Fruit fly (Drosophila melanogaster): ENCODE measurements around the gene sens.

sens gene

dm6 chr3L:13412200-13412885, 11.4 kb upstream of the sens start, which contains the start of the genes CG10222 and flr (continued):
- TF ChIP-seq CG1602 (GFP tag; optimal IDR thresholded peaks at IDR 0.05) (no peak), CG9817 (tag; optimal IDR thresholded peaks at IDR 0.05) (no peak), CG10209 (GFP tag; optimal IDR thresholded peaks at IDR 0.05) (no peak), run (tag; optimal IDR thresholded peaks at IDR 0.05) (no peak), pb (GFP tag; optimal IDR thresholded peaks at IDR 0.05) (no peak), CG1832 (GFP tag; optimal IDR thresholded peaks at IDR 0.05) (no peak), CG17568 (GFP tag; optimal IDR thresholded peaks at IDR 0.05) (no peak), Mad (GFP tag; optimal IDR thresholded peaks at IDR 0.05) (no peak), hth (optimal IDR thresholded peaks at IDR 0.05) (no peak), lmd (GFP tag; IDR thresholded peaks at IDR 0.05) (no peak), CG31224 (GFP tag; IDR thresholded peaks at IDR 0.05) (no peak), CG10431 (GFP tag; optimal IDR thresholded peaks at IDR 0.05) (no peak), Jarid2 (GFP tag; optimal IDR thresholded peaks at IDR 0.05) (no peak), cas (GFP tag; IDR thresholded peaks at IDR 0.05) (no peak), CG6791 (GFP tag; IDR thresholded peaks at IDR 0.05; ENCODE audit: partially characterized antibody) (peak; percentile 75; the same call in 2 of the 3 replicates), ken (GFP tag; IDR thresholded peaks at IDR 0.05) (no peak), gsb-n (tag; optimal IDR thresholded peaks at IDR 0.05) (peak; percentile 11), Opbp (GFP tag; IDR thresholded peaks at IDR 0.05; ENCODE audit: partially characterized antibody) (peak; percentile 74), CG12155 (GFP tag; optimal IDR thresholded peaks at IDR 0.05) (no peak), CG7745 (tag; optimal IDR thresholded peaks at IDR 0.05) (no peak), CoRest (tag; optimal IDR thresholded peaks at IDR 0.05) (peak; percentile 46), CG12219 (GFP tag; optimal IDR thresholded peaks at IDR 0.05) (no peak), lab (GFP tag; optimal IDR thresholded peaks at IDR 0.05) (peak; percentile 20), CG13123 (GFP tag; optimal IDR thresholded peaks at IDR 0.05) (no peak), bowl (GFP tag; IDR thresholded peaks at IDR 0.05) (no peak), CG10543 (GFP tag; optimal IDR thresholded peaks at IDR 0.05) (peak; percentile 30), sim (GFP tag; IDR thresholded peaks at IDR 0.05) (no peak), otp (GFP tag; IDR thresholded peaks at IDR 0.05) (no peak), pzg (GFP tag; optimal IDR thresholded peaks at IDR 0.05) (peak; percentile 22), D19B (GFP tag; optimal IDR thresholded peaks at IDR 0.05) (no peak), CG8290 (GFP tag; optimal IDR thresholded peaks at IDR 0.05) (peak; percentile 29), CG8290 (tag; optimal IDR thresholded peaks at IDR 0.05) (no peak), CG13287 (GFP tag; IDR thresholded peaks at IDR 0.05; ENCODE audit: partially characterized antibody) (peak; percentile 74), CG32772 (GFP tag; IDR thresholded peaks at IDR 0.05) (no peak), Asciz (GFP tag; optimal IDR thresholded peaks at IDR 0.05) (no peak), Chrac-16 (GFP tag; optimal IDR thresholded peaks at IDR 0.05) (no peak), sr (GFP tag; IDR thresholded peaks at IDR 0.05) (no peak), CG33213 (GFP tag; optimal IDR thresholded peaks at IDR 0.05) (no peak), mam (GFP tag; optimal IDR thresholded peaks at IDR 0.05) (no peak), Side (GFP tag; optimal IDR thresholded peaks at IDR 0.05) (no peak), D (optimal IDR thresholded peaks at IDR 0.05) (peak; percentile 70), D (GFP tag; optimal IDR thresholded peaks at IDR 0.05) (peak; percentile 27), CG6272 (GFP tag; IDR thresholded peaks at IDR 0.05) (no peak), sna (GFP tag; IDR thresholded peaks at IDR 0.05; ENCODE audit: partially characterized antibody) (0 out of 2 replicates have a peak, but pooled peaks have one; percentile 51), crol (GFP tag; IDR thresholded peaks at IDR 0.05) (no peak), CG8944 (GFP tag; optimal IDR thresholded peaks at IDR 0.05) (no peak), Blimp-1 (GFP tag; optimal IDR thresholded peaks at IDR 0.05) (no peak), chn (GFP tag; optimal IDR thresholded peaks at IDR 0.05) (no peak), prd (optimal IDR thresholded peaks at IDR 0.05) (no peak), prd (GFP tag; IDR thresholded peaks at IDR 0.05) (no peak; the same call in 2 of the 3 replicates), ATbp (GFP tag; optimal IDR thresholded peaks at IDR 0.05) (no peak)
